Worm (Caenorhabditis elegans) whole organism, L2 larva: ENCODE results near the gene fbxa-74.

Experiments
- F13H6.1 ChIP-seq: sonication (generic microtip); optimal IDR thresholded peaks from 2 replicates; lab custom pipeline; 2016; ENCODE audit warnings: missing genetic modification characterization, missing compliant biosample characterization
- crh-2 ChIP-seq: sonication (generic microtip); optimal IDR thresholded peaks from 2 replicates; lab custom pipeline; 2017; ENCODE audit warnings: missing biosample characterization, missing genetic modification characterization
- lin-11 ChIP-seq: fragments of 150-350 bp; sonication (generic microtip); optimal IDR thresholded peaks from 2 replicates; lab custom pipeline; 2014; ENCODE audit warnings: missing biosample characterization, missing genetic modification characterization, inconsistent platforms, mixed read lengths
- lsy-2 ChIP-seq, 2 experiments: fragments of 150-350 bp in 1 of 2; sonication (generic microtip) in 1 of 2; optimal IDR thresholded peaks; 2 replicates each; lab custom pipeline; 2014 to 2017; ENCODE audit warnings: missing biosample characterization in 2 of 2, missing genetic modification characterization in 2 of 2
- skn-1 ChIP-seq: sonication (generic microtip); optimal IDR thresholded peaks from 2 replicates; lab custom pipeline; 2017; ENCODE audit warnings: missing biosample characterization, missing genetic modification characterization
- snpc-4 ChIP-seq: fragments of 150-350 bp; optimal IDR thresholded peaks from 2 replicates; lab custom pipeline; 2014; ENCODE audit warnings: missing biosample characterization, missing genetic modification characterization
- unc-55 ChIP-seq: fragments of 150-350 bp; sonication (generic microtip); optimal IDR thresholded peaks from 3 replicates; lab custom pipeline; 2014; ENCODE audit warnings: missing biosample characterization, missing genetic modification reagents, missing genetic modification characterization
- unc-62 ChIP-seq: fragments of 150-350 bp; optimal IDR thresholded peaks from 2 replicates; lab custom pipeline; 2014; ENCODE audit warnings: missing biosample characterization, missing genetic modification reagents, missing genetic modification characterization
- ztf-11 ChIP-seq: sonication (generic microtip); optimal IDR thresholded peaks from 2 replicates; lab custom pipeline; 2017; ENCODE audit warnings: missing biosample characterization, missing genetic modification characterization
- ztf-4 ChIP-seq: fragments of 150-350 bp; optimal IDR thresholded peaks from 2 replicates; lab custom pipeline; 2014; ENCODE audit warnings: missing biosample characterization, missing genetic modification characterization

DNA sequence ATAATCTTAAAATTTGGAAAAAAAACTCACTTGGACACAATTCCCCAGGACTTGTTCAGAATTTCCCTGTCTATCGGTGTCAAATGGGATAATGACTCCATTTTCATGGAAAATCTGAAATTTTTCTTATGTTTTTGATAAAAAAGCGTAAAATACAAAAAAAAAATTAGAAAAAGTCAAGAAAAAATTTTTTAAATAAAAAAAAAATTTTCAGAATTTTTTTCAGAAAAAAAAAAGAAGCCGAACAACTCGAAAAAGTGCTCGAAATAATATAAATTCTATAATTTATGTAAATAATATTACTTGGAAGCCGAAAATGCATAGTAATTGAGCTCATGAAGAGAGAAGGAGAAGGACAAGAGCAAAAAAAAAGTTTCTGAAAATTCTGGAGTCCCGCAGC, 30.3 kb downstream of the fbxa-74 start, which contains the start of gene glb-30:
- TF ChIP-seq unc-55 (GFP tag; lab: Kevin White, UChicago) (no peak), lin-11 (tag; lab: Kevin White, UChicago) (no peak), crh-2 (tag; lab: Kevin White, UChicago) (no peak), ztf-4 (no peak), F13H6.1 (tag; lab: Kevin White, UChicago) (no peak), skn-1 (no peak), unc-62 (GFP tag; lab: Kevin White, UChicago) (no peak), snpc-4 (no peak), lsy-2 (tag; optimal IDR thresholded peaks at IDR 0.05; lab: Kevin White, UChicago) (no peak), ztf-11 (no peak)
